Worm (Caenorhabditis elegans) whole organism, L3 larva: ENCODE data around the gene acdh-13.

ENCODE experiments used
- R02D3.7 ChIP-seq: fragments of 150-350 bp; optimal IDR thresholded peaks from 2 replicates; lab custom pipeline; 2014; ENCODE audit warnings: missing biosample characterization, missing genetic modification characterization
- ZK546.5 ChIP-seq: sonication (generic microtip); optimal IDR thresholded peaks from 2 replicates; lab custom pipeline; 2017; ENCODE audit warnings: missing biosample characterization, missing genetic modification characterization
- aly-2 ChIP-seq: fragments of 150-350 bp; optimal IDR thresholded peaks from 2 replicates; lab custom pipeline; 2014; ENCODE audit warnings: missing biosample characterization, missing genetic modification characterization
- ama-1 ChIP-seq: fragments of 150-350 bp; optimal IDR thresholded peaks from 2 replicates; lab custom pipeline; 2018
- ceh-16 ChIP-seq: sonication (generic microtip); optimal IDR thresholded peaks from 2 replicates; lab custom pipeline; 2017; ENCODE audit warnings: missing biosample characterization, missing genetic modification characterization
- ceh-28 ChIP-seq: fragments of 150-350 bp; optimal IDR thresholded peaks from 2 replicates; lab custom pipeline; 2014; ENCODE audit warnings: missing biosample characterization, missing genetic modification reagents, missing genetic modification characterization
- ceh-82 ChIP-seq: fragments of 150-350 bp; optimal IDR thresholded peaks from 2 replicates; lab custom pipeline; 2014; ENCODE audit warnings: missing biosample characterization, missing genetic modification characterization
- ceh-9 ChIP-seq: sonication (generic microtip); optimal IDR thresholded peaks from 2 replicates; lab custom pipeline; 2018; ENCODE audit warnings: missing biosample characterization, missing genetic modification characterization
- daf-12 ChIP-seq: fragments of 150-350 bp; optimal IDR thresholded peaks from 2 replicates; lab custom pipeline; 2014; ENCODE audit warnings: missing biosample characterization, missing genetic modification reagents, missing genetic modification characterization
- egl-5 ChIP-seq: fragments of 150-350 bp; optimal IDR thresholded peaks from 2 replicates; lab custom pipeline; 2017; ENCODE audit warnings: missing biosample characterization, missing genetic modification reagents, missing genetic modification characterization, inconsistent platforms
- elt-1 ChIP-seq: fragments of 150-350 bp; optimal IDR thresholded peaks from 2 replicates; lab custom pipeline; 2014; ENCODE audit warnings: missing biosample characterization, missing genetic modification characterization
- elt-2 ChIP-seq: sonication (generic microtip); optimal IDR thresholded peaks from 2 replicates; lab custom pipeline; 2016; ENCODE audit warnings: missing genetic modification reagents, mild to moderate bottlenecking, missing genetic modification characterization, missing compliant biosample characterization
- elt-3 ChIP-seq, 3 experiments: fragments of 150-350 bp in 1 of 3; sonication (generic microtip) in 2 of 3; optimal IDR thresholded peaks; 2 replicates in 2 of 3; 4 replicates in 1 of 3; lab custom pipeline; 2014 to 2017; ENCODE audit warnings: missing biosample characterization in 3 of 3, missing genetic modification characterization in 3 of 3
- eor-1 ChIP-seq, 2 experiments: fragments of 150-350 bp; optimal IDR thresholded peaks; 2 replicates each; lab custom pipeline; 2014 to 2018; ENCODE audit warnings: missing biosample characterization in 2 of 2, missing genetic modification characterization in 2 of 2
- fkh-10 ChIP-seq: sonication (generic microtip); optimal IDR thresholded peaks from 2 replicates; lab custom pipeline; 2017; ENCODE audit warnings: missing biosample characterization, missing genetic modification reagents, missing genetic modification characterization
- fkh-2 ChIP-seq: fragments of 150-350 bp; optimal IDR thresholded peaks from 2 replicates; lab custom pipeline; 2014; ENCODE audit warnings: missing biosample characterization, missing genetic modification reagents, missing genetic modification characterization
- fos-1 ChIP-seq: fragments of 150-350 bp; optimal IDR thresholded peaks from 2 replicates; lab custom pipeline; 2014; ENCODE audit warnings: missing biosample characterization, missing genetic modification characterization
- hmg-11 ChIP-seq: sonication (generic microtip); optimal IDR thresholded peaks from 2 replicates; lab custom pipeline; 2016; ENCODE audit warnings: missing genetic modification characterization, missing compliant biosample characterization
- jun-1 ChIP-seq: fragments of 150-350 bp; optimal IDR thresholded peaks from 2 replicates; lab custom pipeline; 2014; ENCODE audit warnings: missing biosample characterization, missing genetic modification reagents, missing genetic modification characterization
- lin-15B ChIP-seq: fragments of 150-350 bp; optimal IDR thresholded peaks from 2 replicates; lab custom pipeline; 2014; ENCODE audit warnings: missing biosample characterization, missing genetic modification characterization
- lin-39 ChIP-seq: fragments of 150-350 bp; optimal IDR thresholded peaks from 2 replicates; lab custom pipeline; 2018; ENCODE audit warnings: missing biosample characterization, missing genetic modification reagents, missing genetic modification characterization
- lsy-12 ChIP-seq: sonication (generic microtip); optimal IDR thresholded peaks from 2 replicates; lab custom pipeline; 2016; ENCODE audit warnings: mild to moderate bottlenecking, missing genetic modification characterization, missing compliant biosample characterization
- mdl-1 ChIP-seq: fragments of 150-350 bp; optimal IDR thresholded peaks from 2 replicates; lab custom pipeline; 2014; ENCODE audit warnings: missing biosample characterization, missing genetic modification characterization
- mml-1 ChIP-seq: fragments of 150-350 bp; sonication (generic microtip); optimal IDR thresholded peaks from 3 replicates; lab custom pipeline; 2014; ENCODE audit warnings: missing biosample characterization, missing genetic modification characterization
- nfya-1 ChIP-seq: sonication (generic microtip); optimal IDR thresholded peaks from 2 replicates; lab custom pipeline; 2017; ENCODE audit warnings: missing genetic modification characterization, mild to moderate bottlenecking, missing compliant biosample characterization, antibody characterized with exemption, moderate library complexity; ENCODE audit not compliant: insufficient read depth
- nhr-11 ChIP-seq: fragments of 150-350 bp; optimal IDR thresholded peaks from 2 replicates; lab custom pipeline; 2014; ENCODE audit warnings: missing biosample characterization, missing genetic modification characterization
- nhr-12 ChIP-seq: fragments of 150-350 bp; optimal IDR thresholded peaks from 2 replicates; lab custom pipeline; 2014; ENCODE audit warnings: missing biosample characterization, missing genetic modification characterization
- nhr-23 ChIP-seq: fragments of 150-350 bp; optimal IDR thresholded peaks from 2 replicates; lab custom pipeline; 2014; ENCODE audit warnings: missing biosample characterization, missing genetic modification reagents, missing genetic modification characterization
- nhr-237 ChIP-seq: fragments of 150-350 bp; optimal IDR thresholded peaks from 2 replicates; lab custom pipeline; 2014; ENCODE audit warnings: missing biosample characterization, missing genetic modification characterization
- nhr-25 ChIP-seq: sonication (generic microtip); optimal IDR thresholded peaks from 2 replicates; lab custom pipeline; 2017; ENCODE audit warnings: missing biosample characterization, missing genetic modification characterization
- nhr-28 ChIP-seq: fragments of 150-350 bp; optimal IDR thresholded peaks from 2 replicates; lab custom pipeline; 2014; ENCODE audit warnings: missing biosample characterization, missing genetic modification characterization
- nhr-43 ChIP-seq: sonication (generic microtip); optimal IDR thresholded peaks from 2 replicates; lab custom pipeline; 2016; ENCODE audit warnings: mild to moderate bottlenecking, missing genetic modification characterization, missing compliant biosample characterization; ENCODE audit not compliant: poor library complexity, severe bottlenecking
- nhr-67 ChIP-seq: fragments of 150-350 bp; optimal IDR thresholded peaks from 2 replicates; lab custom pipeline; 2014; ENCODE audit warnings: missing biosample characterization, missing genetic modification characterization
- nhr-76 ChIP-seq: fragments of 150-350 bp; sonication (generic microtip); optimal IDR thresholded peaks from 5 replicates; lab custom pipeline; 2014; ENCODE audit warnings: missing biosample characterization, missing genetic modification characterization
- nhr-77 ChIP-seq: fragments of 150-350 bp; optimal IDR thresholded peaks from 2 replicates; lab custom pipeline; 2014; ENCODE audit warnings: missing biosample characterization, missing genetic modification characterization
- pha-4 ChIP-seq: fragments of 150-350 bp; optimal IDR thresholded peaks from 2 replicates; lab custom pipeline; 2014; ENCODE audit warnings: missing biosample characterization, missing genetic modification reagents, missing genetic modification characterization
- pqm-1 ChIP-seq: fragments of 150-350 bp; optimal IDR thresholded peaks from 2 replicates; lab custom pipeline; 2017; ENCODE audit warnings: missing biosample characterization, missing genetic modification characterization, inconsistent platforms
- sea-2 ChIP-seq: fragments of 150-350 bp; sonication (generic microtip); optimal IDR thresholded peaks from 4 replicates; lab custom pipeline; 2014; ENCODE audit warnings: missing biosample characterization, missing genetic modification reagents, missing genetic modification characterization
- skn-1 ChIP-seq: fragments of 150-350 bp; optimal IDR thresholded peaks from 2 replicates; lab custom pipeline; 2014; ENCODE audit warnings: missing biosample characterization, missing genetic modification characterization
- snpc-4 ChIP-seq: fragments of 150-350 bp; optimal IDR thresholded peaks from 2 replicates; lab custom pipeline; 2014; ENCODE audit warnings: missing biosample characterization, missing genetic modification characterization
- tbx-2 ChIP-seq: sonication (generic microtip); optimal IDR thresholded peaks from 2 replicates; lab custom pipeline; 2016; ENCODE audit warnings: mild to moderate bottlenecking, missing genetic modification characterization, missing compliant biosample characterization
- unc-39 ChIP-seq: sonication (generic microtip); optimal IDR thresholded peaks from 4 replicates; lab custom pipeline; 2017; ENCODE audit warnings: missing biosample characterization, missing genetic modification characterization
- unc-62 ChIP-seq: fragments of 150-350 bp; sonication (generic microtip); optimal IDR thresholded peaks from 4 replicates; lab custom pipeline; 2014; ENCODE audit warnings: missing biosample characterization, missing genetic modification reagents, missing genetic modification characterization
- zag-1 ChIP-seq: fragments of 150-350 bp; optimal IDR thresholded peaks from 2 replicates; lab custom pipeline; 2014; ENCODE audit warnings: missing biosample characterization, missing genetic modification characterization
- ztf-11 ChIP-seq: fragments of 150-350 bp; optimal IDR thresholded peaks from 2 replicates; lab custom pipeline; 2014; ENCODE audit warnings: missing biosample characterization, missing genetic modification characterization
- ztf-4 ChIP-seq: fragments of 150-350 bp; optimal IDR thresholded peaks from 2 replicates; lab custom pipeline; 2014; ENCODE audit warnings: missing biosample characterization, missing genetic modification characterization

The acdh-13 gene

ce11 chrIV:8538011-8538658 is 39.5 kb upstream of the acdh-13 start:
- TF ChIP-seq aly-2 (tag; lab: Kevin White, UChicago) (no peak), nhr-11 (tag; lab: Kevin White, UChicago) (no peak), nhr-28 (tag; lab: Kevin White, UChicago) (no peak), elt-2 (tag; lab: Kevin White, UChicago) (peak; percentile 11), ama-1 (lab: Kevin White, UChicago) (no peak), snpc-4 (tag; lab: Kevin White, UChicago) (no peak), fkh-10 (GFP tag; lab: Kevin White, UChicago) (no peak), pqm-1 (tag; lab: Kevin White, UChicago) (peak; percentile 9), ztf-11 (tag; lab: Kevin White, UChicago) (no peak), elt-3 (tag; optimal IDR thresholded peaks at IDR 0.05; lab: Kevin White, UChicago) (no peak), pha-4 (tag; lab: Kevin White, UChicago) (peak; percentile 29), mml-1 (tag; lab: Kevin White, UChicago) (no peak), ztf-4 (tag; lab: Kevin White, UChicago) (no peak), daf-12 (tag; lab: Kevin White, UChicago) (no peak), elt-1 (tag; lab: Kevin White, UChicago) (no peak), lsy-12 (tag; lab: Kevin White, UChicago) (peak; percentile 59), nfya-1 (tag; lab: Kevin White, UChicago) (no peak), fos-1 (tag; lab: Kevin White, UChicago) (no peak), sea-2 (GFP tag; lab: Kevin White, UChicago) (no peak), ceh-16 (tag; lab: Kevin White, UChicago) (no peak), hmg-11 (tag; lab: Kevin White, UChicago) (no peak)

ce11 chrIV:8535946-8536345 is 37.3 kb upstream of the acdh-13 start:
- TF ChIP-seq fkh-2 (tag; lab: Kevin White, UChicago), result no peak
- TF ChIP-seq ceh-16 (tag; lab: Kevin White, UChicago), result no peak
- TF ChIP-seq ceh-82 (tag; lab: Kevin White, UChicago), result no peak

ce11 chrIV:8534997-8535414 is 36.4 kb upstream of the acdh-13 start:
- TF ChIP-seq ZK546.5 (tag; lab: Kevin White, UChicago) (no peak), ztf-4 (tag; lab: Kevin White, UChicago) (no peak), ama-1 (lab: Kevin White, UChicago) (peak; percentile 51), mml-1 (tag; lab: Kevin White, UChicago) (peak; percentile 54), jun-1 (no peak), nhr-77 (tag; lab: Kevin White, UChicago) (no peak), unc-62 (GFP tag; lab: Kevin White, UChicago) (no peak), unc-39 (tag; lab: Kevin White, UChicago) (no peak), lin-15B (tag; lab: Kevin White, UChicago) (no peak), hmg-11 (tag; lab: Kevin White, UChicago) (no peak), lin-39 (no peak), fkh-2 (tag; lab: Kevin White, UChicago) (no peak), nhr-25 (tag; lab: Kevin White, UChicago) (peak; percentile 71), lsy-12 (tag; lab: Kevin White, UChicago) (peak; percentile 32), pha-4 (tag; lab: Kevin White, UChicago) (no peak), zag-1 (no peak), ceh-28 (peak; percentile 42), skn-1 (tag; lab: Kevin White, UChicago) (peak; percentile 23), egl-5 (tag; lab: Kevin White, UChicago) (no peak), elt-2 (tag; lab: Kevin White, UChicago) (peak; percentile 78), nhr-23 (tag; lab: Kevin White, UChicago) (peak; percentile 63), ceh-82 (tag; lab: Kevin White, UChicago) (no peak), nhr-237 (tag; lab: Kevin White, UChicago) (no peak), elt-1 (tag; lab: Kevin White, UChicago) (no peak), nfya-1 (tag; lab: Kevin White, UChicago) (peak; percentile 73), ceh-9 (no peak), ceh-16 (tag; lab: Kevin White, UChicago) (no peak), nhr-67 (tag; lab: Kevin White, UChicago) (no peak), aly-2 (tag; lab: Kevin White, UChicago) (no peak), tbx-2 (tag; lab: Kevin White, UChicago) (no peak), elt-3 (tag; optimal IDR thresholded peaks at IDR 0.05; lab: Kevin White, UChicago) (peak in 1 of 3 experiments; percentile 6), mdl-1 (tag; lab: Kevin White, UChicago) (peak; percentile 69), nhr-43 (peak; percentile 84), nhr-76 (peak; percentile 78), nhr-12 (tag; lab: Kevin White, UChicago) (no peak), eor-1 (tag; optimal IDR thresholded peaks at IDR 0.05; lab: Kevin White, UChicago) (no peak), nhr-28 (tag; lab: Kevin White, UChicago) (no peak), ztf-11 (tag; lab: Kevin White, UChicago) (no peak), R02D3.7 (tag; lab: Kevin White, UChicago) (no peak), sea-2 (GFP tag; lab: Kevin White, UChicago) (no peak), fos-1 (tag; lab: Kevin White, UChicago) (no peak), daf-12 (tag; lab: Kevin White, UChicago) (no peak)
